Worm (Caenorhabditis elegans): Measurements from ENCODE around the gene scl-26.

The scl-26 gene

ce11 chrV:7618114-7618513 lies 16.8 kb upstream of the scl-26 start, which contains the start of gene C50E3.15:
C50E3.15 (plus strand) TSS chrV:7618414.
- TF ChIP-seq nhr-43 (tag; optimal IDR thresholded peaks at IDR 0.05; ENCODE audit: poor library complexity, severe bottlenecking) (no peak), ceh-16 (tag; optimal IDR thresholded peaks at IDR 0.05) (no peak), nfya-1 (tag; optimal IDR thresholded peaks at IDR 0.05; ENCODE audit: insufficient read depth) (no peak), ztf-4 (tag; optimal IDR thresholded peaks at IDR 0.05) (no peak), ceh-28 (tag; optimal IDR thresholded peaks at IDR 0.05) (no peak), daf-12 (tag; optimal IDR thresholded peaks at IDR 0.05) (no peak), mml-1 (tag; optimal IDR thresholded peaks at IDR 0.05) (no peak), ama-1 (optimal IDR thresholded peaks at IDR 0.05) (no peak), nhr-12 (tag; optimal IDR thresholded peaks at IDR 0.05) (no peak), nhr-77 (tag; optimal IDR thresholded peaks at IDR 0.05) (no peak), snpc-4 (tag; optimal IDR thresholded peaks at IDR 0.05) (no peak), ceh-9 (tag; optimal IDR thresholded peaks at IDR 0.05) (no peak), R02D3.7 (tag; optimal IDR thresholded peaks at IDR 0.05) (no peak), nhr-67 (tag; optimal IDR thresholded peaks at IDR 0.05) (no peak), elt-3 (tag; optimal IDR thresholded peaks at IDR 0.05) (no peak), unc-62 (GFP tag; optimal IDR thresholded peaks at IDR 0.05) (no peak), lin-39 (tag; optimal IDR thresholded peaks at IDR 0.05) (no peak)

- TF ChIP-seq egl-27 (tag; optimal IDR thresholded peaks at IDR 0.05) (no peak), skn-1 (tag; optimal IDR thresholded peaks at IDR 0.05) (no peak), nhr-237 (tag; optimal IDR thresholded peaks at IDR 0.05) (no peak), ceh-16 (tag; optimal IDR thresholded peaks at IDR 0.05) (no peak), ZK546.5 (tag; optimal IDR thresholded peaks at IDR 0.05) (no peak), ama-1 (optimal IDR thresholded peaks at IDR 0.05) (no peak), ztf-4 (tag; optimal IDR thresholded peaks at IDR 0.05) (no peak), mml-1 (tag; optimal IDR thresholded peaks at IDR 0.05) (no peak), nhr-67 (tag; optimal IDR thresholded peaks at IDR 0.05) (no peak)
These were observed 10.7 kb upstream of the scl-26 start, which contains the start of gene clec-215 for ce11 chrV:7612044-7612443. clec-215 (plus strand) TSS chrV:7612344.

ce11 chrV:7609698-7610420 lies 8.5 kb upstream of the scl-26 start, which contains the start of the genes folt-3 and clec-214:
folt-3 (minus strand) TSS chrV:7609748.
clec-214 (plus strand) TSS chrV:7610370.
- TF ChIP-seq pha-4 (tag; optimal IDR thresholded peaks at IDR 0.05) (no peak), ceh-28 (tag; optimal IDR thresholded peaks at IDR 0.05) (no peak), elt-2 (tag; optimal IDR thresholded peaks at IDR 0.05) (peak; percentile 56)

ce11 chrV:7604858-7605257 lies 3.5 kb upstream of the scl-26 start, which contains the start of gene clec-213:
clec-213 (plus strand) TSS chrV:7605158.
- no peak for TF ChIP-seq nhr-67 (tag; optimal IDR thresholded peaks at IDR 0.05)
- TF ChIP-seq ceh-16 (tag; optimal IDR thresholded peaks at IDR 0.05), result no peak
- TF ChIP-seq fkh-2 (tag; optimal IDR thresholded peaks at IDR 0.05), result no peak
- TF ChIP-seq fos-1 (tag; optimal IDR thresholded peaks at IDR 0.05), result no peak
- TF ChIP-seq ceh-9 (tag; optimal IDR thresholded peaks at IDR 0.05), result no peak
- TF ChIP-seq mdl-1 (tag; optimal IDR thresholded peaks at IDR 0.05), result no peak
- TF ChIP-seq nhr-25 (tag; optimal IDR thresholded peaks at IDR 0.05), result no peak
- no peak for TF ChIP-seq ZK546.5 (tag; optimal IDR thresholded peaks at IDR 0.05)
- no peak for TF ChIP-seq nfya-1 (tag; optimal IDR thresholded peaks at IDR 0.05; ENCODE audit: insufficient read depth)
- no peak for TF ChIP-seq hmg-11 (tag; optimal IDR thresholded peaks at IDR 0.05)
- no peak for TF ChIP-seq nhr-76 (tag; optimal IDR thresholded peaks at IDR 0.05)
- no peak for TF ChIP-seq ztf-11 (tag; optimal IDR thresholded peaks at IDR 0.05)
- no peak for TF ChIP-seq elt-3 (tag; optimal IDR thresholded peaks at IDR 0.05)
- no peak for TF ChIP-seq nhr-43 (tag; optimal IDR thresholded peaks at IDR 0.05; ENCODE audit: poor library complexity, severe bottlenecking)

ce11 chrV:7603404-7603803 lies 2.1 kb upstream of the scl-26 start, which contains the start of gene C50E3.11:
C50E3.11 (minus strand) TSS chrV:7603486.
- TF ChIP-seq sea-2 (GFP tag; optimal IDR thresholded peaks at IDR 0.05) (no peak), R02D3.7 (tag; optimal IDR thresholded peaks at IDR 0.05) (no peak), jun-1 (tag; optimal IDR thresholded peaks at IDR 0.05) (no peak), pqm-1 (tag; optimal IDR thresholded peaks at IDR 0.05) (no peak), snpc-4 (tag; optimal IDR thresholded peaks at IDR 0.05) (no peak), fkh-2 (tag; optimal IDR thresholded peaks at IDR 0.05) (no peak), nhr-11 (tag; optimal IDR thresholded peaks at IDR 0.05) (no peak), mdl-1 (tag; optimal IDR thresholded peaks at IDR 0.05) (no peak), ceh-9 (tag; optimal IDR thresholded peaks at IDR 0.05) (no peak), nhr-28 (tag; optimal IDR thresholded peaks at IDR 0.05) (no peak), nfya-1 (tag; optimal IDR thresholded peaks at IDR 0.05; ENCODE audit: insufficient read depth) (no peak), nhr-67 (tag; optimal IDR thresholded peaks at IDR 0.05) (no peak), elt-3 (tag; optimal IDR thresholded peaks at IDR 0.05) (no peak), hmg-11 (tag; optimal IDR thresholded peaks at IDR 0.05) (no peak), fos-1 (tag; optimal IDR thresholded peaks at IDR 0.05) (no peak), nhr-237 (tag; optimal IDR thresholded peaks at IDR 0.05) (no peak), nhr-76 (tag; optimal IDR thresholded peaks at IDR 0.05) (no peak), ceh-82 (tag; optimal IDR thresholded peaks at IDR 0.05) (no peak)

Measured in whole organism, L3 larva.